Fruit fly (Drosophila melanogaster) whole organism, embryonic: Measurements from ENCODE around the gene CG6168.

Source experiments
- Blimp-1 ChIP-seq: fragments of 200-800 bp; sonication (Bioruptor generic); optimal IDR thresholded peaks from 3 replicates; lab custom pipeline; 2018; ENCODE audit warnings: missing biosample characterization, missing genetic modification characterization, mild to moderate bottlenecking, moderate library complexity, missing genetic modification reagents
- CG11504 ChIP-seq: fragments of 200-800 bp; sonication (Bioruptor generic); optimal IDR thresholded peaks from 3 replicates; lab custom pipeline; 2019; ENCODE audit warnings: missing biosample characterization, mild to moderate bottlenecking, missing genetic modification characterization, moderate library complexity
- CG12071 ChIP-seq: fragments of 200-800 bp; sonication (Bioruptor generic); optimal IDR thresholded peaks from 3 replicates; lab custom pipeline; 2018; ENCODE audit warnings: missing biosample characterization, mild to moderate bottlenecking, missing genetic modification characterization
- CG12219 ChIP-seq: fragments of 200-800 bp; sonication (Bioruptor generic); optimal IDR thresholded peaks from 3 replicates; lab custom pipeline; 2018; ENCODE audit warnings: missing biosample characterization, mild to moderate bottlenecking, missing genetic modification characterization
- CG12299 ChIP-seq: fragments of 200-800 bp; sonication (Bioruptor generic); optimal IDR thresholded peaks from 2 replicates; lab custom pipeline; 2018; ENCODE audit warnings: missing biosample characterization, mild to moderate bottlenecking, missing genetic modification characterization
- CG12744 ChIP-seq: fragments of 200-800 bp; sonication (Bioruptor generic); optimal IDR thresholded peaks from 2 replicates; lab custom pipeline; 2016; ENCODE audit warnings: missing biosample characterization, missing genetic modification characterization
- CG13123 ChIP-seq: fragments of 200-800 bp; sonication (Bioruptor generic); optimal IDR thresholded peaks from 2 replicates; lab custom pipeline; 2016; ENCODE audit warnings: missing biosample characterization, missing genetic modification characterization
- CG15514 ChIP-seq: fragments of 200-800 bp; sonication (Bioruptor generic); optimal IDR thresholded peaks from 3 replicates; lab custom pipeline; 2017; ENCODE audit warnings: missing biosample characterization, missing genetic modification characterization, mild to moderate bottlenecking, moderate library complexity, missing genetic modification reagents
- CG17385 ChIP-seq: fragments of 200-800 bp; sonication (Bioruptor generic); optimal IDR thresholded peaks from 3 replicates; lab custom pipeline; 2018; ENCODE audit warnings: missing biosample characterization, mild to moderate bottlenecking, missing genetic modification characterization
- CG18619 ChIP-seq: fragments of 200-800 bp; sonication (Bioruptor generic); optimal IDR thresholded peaks from 3 replicates; lab custom pipeline; 2017; ENCODE audit warnings: missing biosample characterization, mild to moderate bottlenecking, missing genetic modification characterization
- CG2875 ChIP-seq: fragments of 200-800 bp; sonication (Bioruptor generic); optimal IDR thresholded peaks from 2 replicates; lab custom pipeline; 2017; ENCODE audit warnings: missing biosample characterization, mild to moderate bottlenecking, missing genetic modification characterization, missing genetic modification reagents
- CG3726 ChIP-seq: fragments of 200-800 bp; sonication (Bioruptor generic); IDR thresholded peaks from 3 replicates; pipeline ENCODE4, ENCODE4 v1.3.6; 2022; ENCODE audit warnings: missing biosample characterization, missing genetic modification characterization
- CG3995 ChIP-seq: fragments of 200-800 bp; sonication (Bioruptor generic); optimal IDR thresholded peaks from 3 replicates; lab custom pipeline; 2016; ENCODE audit warnings: missing biosample characterization, missing genetic modification characterization
- CG4820 ChIP-seq: fragments of 200-800 bp; sonication (Bioruptor generic); optimal IDR thresholded peaks from 3 replicates; lab custom pipeline; 2016; ENCODE audit warnings: missing biosample characterization, missing genetic modification characterization
- CG6175 ChIP-seq: fragments of 200-800 bp; sonication (Bioruptor generic); IDR thresholded peaks from 3 replicates; pipeline ENCODE4 v1.3.6; 2022; ENCODE audit warnings: missing biosample characterization, missing genetic modification characterization
- CG6254 ChIP-seq: fragments of 200-800 bp; sonication (Bioruptor generic); optimal IDR thresholded peaks from 3 replicates; lab custom pipeline; 2017; ENCODE audit warnings: mild to moderate bottlenecking, missing biosample characterization, missing genetic modification reagents, missing genetic modification characterization
- CG7556 ChIP-seq: fragments of 200-800 bp; sonication (Bioruptor generic); optimal IDR thresholded peaks from 2 replicates; lab custom pipeline; 2017; ENCODE audit warnings: missing biosample characterization, mild to moderate bottlenecking, missing genetic modification characterization
- CG8290 ChIP-seq, 3 experiments: fragments of 200-800 bp; sonication (Bioruptor generic); optimal IDR thresholded peaks; 2 replicates each; lab custom pipeline; 2016 to 2019; ENCODE audit warnings: missing biosample characterization in 3 of 3, missing genetic modification characterization in 3 of 3, mild to moderate bottlenecking in 2 of 3, moderate library complexity in 1 of 3
- CG8359 ChIP-seq: fragments of 200-800 bp; sonication (Bioruptor generic); optimal IDR thresholded peaks from 2 replicates; lab custom pipeline; 2017; ENCODE audit warnings: missing biosample characterization, mild to moderate bottlenecking, missing genetic modification characterization, borderline replicate concordance
- CG8765 ChIP-seq: fragments of 200-800 bp; sonication (Bioruptor generic); IDR thresholded peaks from 2 replicates; pipeline ENCODE4 v1.3.6; 2022; ENCODE audit warnings: missing biosample characterization, missing genetic modification characterization
- CG8924 ChIP-seq: fragments of 200-800 bp; optimal IDR thresholded peaks from 3 replicates; lab custom pipeline; 2019; ENCODE audit warnings: missing biosample characterization, mild to moderate bottlenecking, missing genetic modification characterization, moderate library complexity
- Deaf1 ChIP-seq: fragments of 200-800 bp; optimal IDR thresholded peaks from 3 replicates; lab custom pipeline; 2019; ENCODE audit warnings: missing biosample characterization, mild to moderate bottlenecking, missing genetic modification characterization, moderate library complexity
- Drgx ChIP-seq: fragments of 200-800 bp; sonication (Bioruptor generic); IDR thresholded peaks from 2 replicates; pipeline ENCODE4 v1.3.6; 2022; ENCODE audit warnings: missing biosample characterization, missing genetic modification characterization
- Gsc ChIP-seq: fragments of 200-800 bp; sonication (Bioruptor generic); IDR thresholded peaks from 2 replicates; pipeline ENCODE4 v1.3.6; 2022; ENCODE audit warnings: missing biosample characterization, missing genetic modification characterization
- HmgZ ChIP-seq: fragments of 200-800 bp; sonication (Bioruptor generic); optimal IDR thresholded peaks from 2 replicates; lab custom pipeline; 2018; ENCODE audit warnings: missing biosample characterization, mild to moderate bottlenecking, missing genetic modification characterization
- Lhr ChIP-seq: fragments of 200-800 bp; sonication (Bioruptor generic); optimal IDR thresholded peaks from 3 replicates; lab custom pipeline; 2017; ENCODE audit warnings: mild to moderate bottlenecking, missing biosample characterization, missing genetic modification reagents, missing genetic modification characterization
- Lpt ChIP-seq: fragments of >200 bp; optimal IDR thresholded peaks from 2 replicates; lab custom pipeline; 2018; ENCODE audit warnings: missing biosample characterization, missing genetic modification characterization
- Nf-YA ChIP-seq: fragments of 200-800 bp; sonication (Bioruptor generic); IDR thresholded peaks from 2 replicates; pipeline ENCODE4 v1.3.6; 2022; ENCODE audit warnings: missing biosample characterization, missing genetic modification characterization
- Rfx ChIP-seq: fragments of 200-800 bp; sonication (Bioruptor generic); IDR thresholded peaks from 2 replicates; pipeline ENCODE4 v1.3.6; 2022; ENCODE audit warnings: missing biosample characterization, missing genetic modification characterization
- TFAM ChIP-seq: fragments of 200-800 bp; sonication (Bioruptor generic); optimal IDR thresholded peaks from 2 replicates; lab custom pipeline; 2017; ENCODE audit warnings: missing biosample characterization, missing genetic modification characterization, inconsistent platforms
- ac ChIP-seq: fragments of 200-800 bp; sonication (Bioruptor generic); optimal IDR thresholded peaks from 3 replicates; lab custom pipeline; 2017; ENCODE audit warnings: missing biosample characterization, mild to moderate bottlenecking, missing genetic modification characterization
- ara ChIP-seq: fragments of 200-800 bp; sonication (Bioruptor generic); IDR thresholded peaks from 2 replicates; pipeline ENCODE4 v1.3.6; 2022; ENCODE audit warnings: missing biosample characterization, missing genetic modification characterization
- ato ChIP-seq: fragments of 200-800 bp; sonication (Bioruptor generic); IDR thresholded peaks from 2 replicates; pipeline ENCODE4 v1.3.6; 2022; ENCODE audit warnings: missing biosample characterization, missing genetic modification characterization; ENCODE audit not compliant: partially characterized antibody
- bowl ChIP-seq: fragments of 200-800 bp; sonication (Bioruptor generic); IDR thresholded peaks from 2 replicates; pipeline ENCODE4 v1.3.6; 2022; ENCODE audit warnings: missing biosample characterization, missing genetic modification characterization
- cwo ChIP-seq: fragments of 200-800 bp; sonication (Bioruptor generic); optimal IDR thresholded peaks from 3 replicates; lab custom pipeline; 2017; ENCODE audit warnings: missing biosample characterization, missing genetic modification characterization, mild to moderate bottlenecking, moderate library complexity, missing genetic modification reagents
- eve ChIP-seq, 2 experiments: fragments of >200 bp; optimal IDR thresholded peaks; 2 replicates each; lab custom pipeline; 2017; ENCODE audit warnings: missing biosample characterization in 2 of 2, missing genetic modification characterization in 2 of 2
- hb ChIP-seq: fragments of 200-800 bp; sonication (Bioruptor generic); IDR thresholded peaks from 3 replicates; pipeline ENCODE4 v1.3.6; 2022; ENCODE audit warnings: missing biosample characterization, missing genetic modification characterization; ENCODE audit not compliant: partially characterized antibody
- kni ChIP-seq: fragments of 200-800 bp; sonication (Bioruptor generic); optimal IDR thresholded peaks from 3 replicates; lab custom pipeline; 2017; ENCODE audit warnings: mild to moderate bottlenecking, missing biosample characterization, missing genetic modification reagents, missing genetic modification characterization
- luna ChIP-seq: fragments of 200-800 bp; sonication (Bioruptor generic); optimal IDR thresholded peaks from 2 replicates; lab custom pipeline; 2016; ENCODE audit warnings: missing biosample characterization, missing genetic modification characterization
- mirr ChIP-seq: fragments of 200-800 bp; sonication (Bioruptor generic); optimal IDR thresholded peaks from 3 replicates; lab custom pipeline; 2018; ENCODE audit warnings: missing biosample characterization, mild to moderate bottlenecking, missing genetic modification characterization
- pan ChIP-seq, 4 experiments: fragments of >200 bp in 3 of 4; fragments of 200-800 bp in 1 of 4; sonication (Bioruptor generic) in 1 of 4; optimal IDR thresholded peaks in 3 of 4; IDR thresholded peaks in 1 of 4; 2 replicates each; pipeline versions ENCODE4 v1.3.6 to Lab custom; 2017 to 2022; ENCODE audit warnings: missing biosample characterization in 2 of 4, missing genetic modification characterization in 2 of 4, mixed read lengths in 1 of 4
- pum ChIP-seq: fragments of 200-800 bp; sonication (Bioruptor generic); optimal IDR thresholded peaks from 2 replicates; lab custom pipeline; 2016; ENCODE audit warnings: missing biosample characterization, missing genetic modification characterization
- sens ChIP-seq: fragments of 200-800 bp; sonication (Bioruptor generic); peaks from one replicate; lab custom pipeline; 2016; ENCODE audit warnings: missing biosample characterization, missing genetic modification characterization
- sr ChIP-seq: fragments of 200-800 bp; sonication (Bioruptor generic); IDR thresholded peaks from 3 replicates; pipeline ENCODE4 v1.3.6; 2022; ENCODE audit warnings: missing biosample characterization, missing genetic modification characterization
- vfl ChIP-seq: fragments of 200-800 bp; sonication (Bioruptor generic); optimal IDR thresholded peaks from 2 replicates; lab custom pipeline; 2016; ENCODE audit warnings: missing biosample characterization, missing genetic modification characterization
- yki ChIP-seq: fragments of >200 bp; optimal IDR thresholded peaks from 3 replicates; lab custom pipeline; 2018
- zen ChIP-seq: fragments of 200-800 bp; sonication (Bioruptor generic); optimal IDR thresholded peaks from 3 replicates; lab custom pipeline; 2018; ENCODE audit warnings: missing biosample characterization, mild to moderate bottlenecking, missing genetic modification characterization, moderate library complexity

CG6168 gene

dm6 chr3L:11279321-11279827, 42.1 kb downstream of the CG6168 start (continued):
- TF ChIP-seq Lhr (GFP tag; lab: Kevin White, UChicago) (no peak), CG8290 (GFP tag; optimal IDR thresholded peaks at IDR 0.05; lab: Kevin White, UChicago) (no peak), CG8290 (tag; optimal IDR thresholded peaks at IDR 0.05; lab: Kevin White, UChicago) (peak in 1 of 2 experiments; percentile 24), vfl (GFP tag; lab: Kevin White, UChicago) (no peak), Gsc (no peak), CG6254 (no peak), CG8359 (GFP tag; lab: Kevin White, UChicago) (no peak), ara (GFP tag; lab: Robert Waterston, UW) (0 out of 2 replicates have a peak, but pooled peaks have one; percentile 8), CG2875 (GFP tag; lab: Kevin White, UChicago) (no peak), zen (tag; lab: Kevin White, UChicago) (no peak), CG17385 (GFP tag; lab: Kevin White, UChicago) (no peak), luna (GFP tag; lab: Kevin White, UChicago) (no peak), sens (peak; percentile 57), TFAM (GFP tag; lab: Kevin White, UChicago) (no peak), CG18619 (GFP tag; lab: Kevin White, UChicago) (no peak), CG11504 (peak; percentile 17), CG4820 (GFP tag; lab: Kevin White, UChicago) (no peak), Deaf1 (tag; lab: Kevin White, UChicago) (no peak), CG12744 (GFP tag; lab: Kevin White, UChicago) (no peak), cwo (GFP tag; lab: Kevin White, UChicago) (peak; percentile 54), CG6175 (GFP tag; lab: Robert Waterston, UW) (peak; percentile 17; the same call in 1 of the 3 replicates), CG12071 (GFP tag; lab: Kevin White, UChicago) (no peak), CG7556 (no peak), ac (GFP tag; lab: Kevin White, UChicago) (no peak), CG3995 (GFP tag; lab: Kevin White, UChicago) (no peak), HmgZ (tag; lab: Kevin White, UChicago) (no peak), pum (GFP tag; lab: Kevin White, UChicago) (no peak), Rfx (GFP tag; lab: Robert Waterston, UW) (peak; percentile 32; the same call in 1 of the 2 replicates), Nf-YA (GFP tag; lab: Robert Waterston, UW) (no peak), ato (GFP tag; lab: Robert Waterston, UW) (no peak)

dm6 chr3L:11278448-11279320, 42.8 kb downstream of the CG6168 start:
- no peak for TF ChIP-seq Blimp-1 (GFP tag; lab: Kevin White, UChicago)
- TF ChIP-seq bowl (GFP tag; lab: Robert Waterston, UW): 0 out of 2 replicates have a peak, but pooled peaks have one; percentile 19
- no peak for TF ChIP-seq CG3726 (GFP tag; lab: Robert Waterston, UW)
- no peak for TF ChIP-seq pan (optimal IDR thresholded peaks at IDR 0.05; lab: Kevin White, UChicago)
- TF ChIP-seq pan (GFP tag; optimal IDR thresholded peaks at IDR 0.05 in 1 of 2, IDR thresholded peaks at IDR 0.05 in 1 of 2): peak in 1 of 2 experiments; percentile 12
- TF ChIP-seq CG12219 (GFP tag; lab: Kevin White, UChicago): no peak
- no peak for TF ChIP-seq hb
- no peak for TF ChIP-seq Lpt (GFP tag; lab: Kevin White, UChicago)
- TF ChIP-seq eve (GFP tag; optimal IDR thresholded peaks at IDR 0.05; lab: Kevin White, UChicago): no peak
- TF ChIP-seq CG8765 (GFP tag; lab: Robert Waterston, UW): no peak
- TF ChIP-seq CG7556: peak; percentile 70
- TF ChIP-seq mirr (GFP tag; lab: Kevin White, UChicago): peak; percentile 8
- TF ChIP-seq sr (GFP tag; lab: Robert Waterston, UW): peak; percentile 90; the same call in 2 of the 3 replicates
- no peak for TF ChIP-seq CG13123 (GFP tag; lab: Kevin White, UChicago)
- TF ChIP-seq CG8924: peak; percentile 33
- no peak for TF ChIP-seq Drgx (GFP tag; lab: Robert Waterston, UW)
- no peak for TF ChIP-seq CG12299 (tag; lab: Kevin White, UChicago)
- peak; percentile 16 for TF ChIP-seq CG15514 (GFP tag; lab: Kevin White, UChicago)
- TF ChIP-seq yki (lab: Kevin White, UChicago): no peak
- peak; percentile 2 for TF ChIP-seq kni
